Worm (Caenorhabditis elegans) whole organism, midembryonic: ENCODE results near the gene srx-98.

Experiments
- T22C8.4 ChIP-seq: fragments of 200-800 bp; sonication (Bioruptor generic); IDR thresholded peaks from 2 replicates; pipeline ENCODE4 v1.3.6; 2022; ENCODE audit warnings: missing genetic modification characterization, missing compliant biosample characterization
- cog-1 ChIP-seq: sonication (generic microtip); optimal IDR thresholded peaks from 2 replicates; lab custom pipeline; 2016; ENCODE audit warnings: missing genetic modification characterization, missing compliant biosample characterization
- flt-1 ChIP-seq: fragments of 200-800 bp; sonication (Bioruptor generic); IDR thresholded peaks from 2 replicates; pipeline ENCODE4 v1.3.6; 2022; ENCODE audit warnings: missing genetic modification characterization, missing compliant biosample characterization
- klf-2 ChIP-seq: fragments of 200-800 bp; sonication (Bioruptor generic); conservative IDR thresholded peaks from 2 replicates; pipeline ENCODE4 v1.3.6; 2022; ENCODE audit warnings: missing genetic modification reagents, missing genetic modification characterization, missing compliant biosample characterization
- med-1 ChIP-seq: sonication (generic microtip); optimal IDR thresholded peaks from 2 replicates; lab custom pipeline; 2017; ENCODE audit warnings: missing genetic modification characterization, mild to moderate bottlenecking, missing compliant biosample characterization, antibody characterized with exemption, missing genetic modification reagents; ENCODE audit not compliant: insufficient read depth
- ref-1 ChIP-seq: fragments of 200-800 bp; sonication (Bioruptor generic); conservative IDR thresholded peaks from 2 replicates; pipeline ENCODE4 v1.3.6; 2022; ENCODE audit warnings: missing genetic modification reagents, missing genetic modification characterization, missing compliant biosample characterization
- tab-1 ChIP-seq: fragments of 200-800 bp; sonication (Bioruptor generic); IDR thresholded peaks from 2 replicates; pipeline ENCODE4 v1.3.6; 2022; ENCODE audit warnings: missing genetic modification characterization, missing compliant biosample characterization
- ztf-23 ChIP-seq: fragments of 200-800 bp; sonication (Bioruptor generic); IDR thresholded peaks from 2 replicates; pipeline ENCODE4 v1.3.6; 2022; ENCODE audit warnings: missing genetic modification reagents, missing genetic modification characterization, missing compliant biosample characterization
- ztf-29 ChIP-seq: fragments of 200-800 bp; sonication (Bioruptor generic); IDR thresholded peaks from 2 replicates; pipeline ENCODE4 v1.3.6; 2022; ENCODE audit warnings: missing genetic modification reagents, missing genetic modification characterization, missing compliant biosample characterization

Gene srx-98

ce11 chrII:3639238-3639637 lies 31.6 kb downstream of the srx-98 start, which contains the start of gene fbxb-31:
fbxb-31 (minus strand) TSS chrII:3639338.
- TF ChIP-seq ztf-29 (GFP tag; lab: Robert Waterston, UW) (no peak), klf-2 (GFP tag; lab: Robert Waterston, UW) (no peak), T22C8.4 (GFP tag; lab: Robert Waterston, UW) (no peak), tab-1 (GFP tag; lab: Robert Waterston, UW) (no peak), ztf-23 (GFP tag; lab: Robert Waterston, UW) (no peak), ref-1 (GFP tag; lab: Robert Waterston, UW) (no peak), flt-1 (GFP tag; lab: Robert Waterston, UW) (no peak), cog-1 (tag; lab: Kevin White, UChicago) (no peak), med-1 (no peak)

ce11 chrII:3634765-3635164 lies 36.1 kb downstream of the srx-98 start:
- no peak for TF ChIP-seq cog-1 (tag; lab: Kevin White, UChicago)
- TF ChIP-seq klf-2 (GFP tag; lab: Robert Waterston, UW) = no peak
- TF ChIP-seq ztf-23 (GFP tag; lab: Robert Waterston, UW) = no peak
- TF ChIP-seq med-1 = no peak
- TF ChIP-seq T22C8.4 (GFP tag; lab: Robert Waterston, UW) = no peak
- TF ChIP-seq ztf-29 (GFP tag; lab: Robert Waterston, UW) = no peak
- TF ChIP-seq tab-1 (GFP tag; lab: Robert Waterston, UW) = no peak
- no peak for TF ChIP-seq flt-1 (GFP tag; lab: Robert Waterston, UW)
- no peak for TF ChIP-seq ref-1 (GFP tag; lab: Robert Waterston, UW)

ce11 chrII:3630810-3631209 lies 40.0 kb downstream of the srx-98 start, which contains the start of gene M151.2:
M151.2 (plus strand) TSS chrII:3631110.
- TF ChIP-seq klf-2 (GFP tag; lab: Robert Waterston, UW) (no peak), med-1 (no peak), tab-1 (GFP tag; lab: Robert Waterston, UW) (no peak), T22C8.4 (GFP tag; lab: Robert Waterston, UW) (no peak), ztf-29 (GFP tag; lab: Robert Waterston, UW) (no peak), ref-1 (GFP tag; lab: Robert Waterston, UW) (no peak), cog-1 (tag; lab: Kevin White, UChicago) (no peak), ztf-23 (GFP tag; lab: Robert Waterston, UW) (no peak), flt-1 (GFP tag; lab: Robert Waterston, UW) (no peak)

- no peak for TF ChIP-seq flt-1 (GFP tag; lab: Robert Waterston, UW)
- TF ChIP-seq tab-1 (GFP tag; lab: Robert Waterston, UW) = no peak
- no peak for TF ChIP-seq ztf-29 (GFP tag; lab: Robert Waterston, UW)
- TF ChIP-seq med-1 = no peak
- no peak for TF ChIP-seq ref-1 (GFP tag; lab: Robert Waterston, UW)
- no peak for TF ChIP-seq klf-2 (GFP tag; lab: Robert Waterston, UW)
- TF ChIP-seq ztf-23 (GFP tag; lab: Robert Waterston, UW) = no peak
- no peak for TF ChIP-seq cog-1 (tag; lab: Kevin White, UChicago)
- no peak for TF ChIP-seq T22C8.4 (GFP tag; lab: Robert Waterston, UW)
Measured at ce11 chrII:3626872-3627271, 44.0 kb downstream of the srx-98 start, which contains the start of gene M151.3. M151.3 (plus strand) TSS chrII:3627172.

ce11 chrII:3622014-3622413 lies 48.8 kb downstream of the srx-98 start, which contains the start of gene M151.7:
M151.7 (plus strand) TSS chrII:3622314.
- no peak for TF ChIP-seq cog-1 (tag; lab: Kevin White, UChicago)

ce11 chrII:3620862-3621261 lies 50.0 kb downstream of the srx-98 start:
- no peak for TF ChIP-seq tab-1 (GFP tag; lab: Robert Waterston, UW)
- no peak for TF ChIP-seq med-1
- no peak for TF ChIP-seq ztf-23 (GFP tag; lab: Robert Waterston, UW)
- no peak for TF ChIP-seq flt-1 (GFP tag; lab: Robert Waterston, UW)
- TF ChIP-seq klf-2 (GFP tag; lab: Robert Waterston, UW) = no peak
- no peak for TF ChIP-seq ref-1 (GFP tag; lab: Robert Waterston, UW)
